Fruit fly (Drosophila melanogaster) whole organism, wandering third instar larva: ENCODE data around the gene CG32603.

Experiments
- Abd-B ChIP-seq: fragments of >200 bp; optimal IDR thresholded peaks from 2 replicates; lab custom pipeline; 2017; ENCODE audit warnings: missing biosample characterization, missing genetic modification characterization
- CG32264 ChIP-seq: fragments of 200-800 bp; sonication (Bioruptor generic); optimal IDR thresholded peaks from 2 replicates; lab custom pipeline; 2016; ENCODE audit warnings: missing biosample characterization, missing genetic modification characterization
- CG9705 ChIP-seq: fragments of 200-800 bp; sonication (Bioruptor generic); optimal IDR thresholded peaks from 2 replicates; lab custom pipeline; 2018; ENCODE audit warnings: missing biosample characterization, mild to moderate bottlenecking, missing genetic modification characterization
- CrebA ChIP-seq: fragments of 200-800 bp; sonication (Bioruptor generic); optimal IDR thresholded peaks from 2 replicates; lab custom pipeline; 2016; ENCODE audit warnings: missing biosample characterization, mild to moderate bottlenecking, missing genetic modification characterization, borderline replicate concordance
- Dfd ChIP-seq: fragments of >200 bp; optimal IDR thresholded peaks from 2 replicates; lab custom pipeline; 2017; ENCODE audit warnings: missing biosample characterization, missing genetic modification characterization
- Dif ChIP-seq: fragments of 200-275, 200-300 bp; sonication (Bioruptor generic); optimal IDR thresholded peaks from 2 replicates; lab custom pipeline; 2018; ENCODE audit warnings: missing biosample characterization, missing genetic modification characterization; ENCODE audit not compliant: partially characterized antibody
- GATAd ChIP-seq: sonication (Bioruptor generic); optimal IDR thresholded peaks from 2 replicates; lab custom pipeline; 2016; ENCODE audit warnings: missing biosample characterization, missing genetic modification characterization
- HLH106 ChIP-seq: fragments of 200-800 bp; optimal IDR thresholded peaks from 3 replicates; lab custom pipeline; 2019; ENCODE audit warnings: missing biosample characterization, mild to moderate bottlenecking, missing genetic modification characterization, moderate library complexity
- Hnf4 ChIP-seq: fragments of 200-800 bp; sonication (Bioruptor generic); optimal IDR thresholded peaks from 2 replicates; lab custom pipeline; 2016; ENCODE audit warnings: missing biosample characterization, mild to moderate bottlenecking, missing genetic modification characterization
- Hr83 ChIP-seq: fragments of 200-300 bp; sonication (Bioruptor generic); optimal IDR thresholded peaks from 2 replicates; lab custom pipeline; 2016; ENCODE audit warnings: missing biosample characterization, mild to moderate bottlenecking, missing genetic modification characterization, moderate library complexity; ENCODE audit not compliant: poor library complexity, severe bottlenecking
- Mio ChIP-seq: sonication (Bioruptor generic); optimal IDR thresholded peaks from 2 replicates; lab custom pipeline; 2016; ENCODE audit warnings: missing biosample characterization, missing genetic modification characterization
- Myc ChIP-seq: fragments of >200 bp; optimal IDR thresholded peaks from 2 replicates; lab custom pipeline; 2017
- N ChIP-seq: fragments of >200 bp; optimal IDR thresholded peaks from 2 replicates; lab custom pipeline; 2018; ENCODE audit warnings: missing biosample characterization, missing external identifiers, missing genetic modification characterization
- OdsH ChIP-seq: fragments of 200-800 bp; sonication (Bioruptor generic); optimal IDR thresholded peaks from 2 replicates; lab custom pipeline; 2016; ENCODE audit warnings: missing biosample characterization, mild to moderate bottlenecking, missing genetic modification characterization
- Rel ChIP-seq, 2 experiments: fragments of 200-800 bp; sonication (Bioruptor generic) in 1 of 2; optimal IDR thresholded peaks; 2 replicates in 1 of 2; 3 replicates in 1 of 2; lab custom pipeline; 2016 to 2019; ENCODE audit warnings: mild to moderate bottlenecking in 2 of 2, missing biosample characterization in 2 of 2, missing genetic modification characterization in 2 of 2, moderate library complexity in 1 of 2
- Sp1 ChIP-seq: fragments of 200-800 bp; sonication (Bioruptor generic); optimal IDR thresholded peaks from 3 replicates; lab custom pipeline; 2019; ENCODE audit warnings: missing biosample characterization, mild to moderate bottlenecking, missing genetic modification characterization, moderate library complexity
- Vsx2 ChIP-seq: fragments of 200-300, 225-300 bp; sonication (Bioruptor generic); optimal IDR thresholded peaks from 2 replicates; lab custom pipeline; 2018; ENCODE audit warnings: missing biosample characterization, missing genetic modification characterization; ENCODE audit not compliant: partially characterized antibody
- br ChIP-seq: fragments of 200-800 bp; sonication (Bioruptor generic); optimal IDR thresholded peaks from 2 replicates; lab custom pipeline; 2016; ENCODE audit warnings: missing biosample characterization, missing genetic modification characterization
- dl ChIP-seq, 2 experiments: fragments of 175-275, 200-275 bp in 1 of 2; fragments of 200-275 bp in 1 of 2; sonication (Bioruptor generic); optimal IDR thresholded peaks; lab custom pipeline; 2018; ENCODE audit warnings: mild to moderate bottlenecking in 2 of 2, missing biosample characterization in 2 of 2, missing genetic modification characterization in 2 of 2, moderate library complexity in 2 of 2; ENCODE audit not compliant: partially characterized antibody in 2 of 2, insufficient read depth in 1 of 2
- dmrt93B ChIP-seq: fragments of 200-800 bp; sonication (Bioruptor generic); optimal IDR thresholded peaks from 2 replicates; lab custom pipeline; 2018; ENCODE audit warnings: missing biosample characterization, mild to moderate bottlenecking, missing genetic modification characterization
- ey ChIP-seq: fragments of 200-800 bp; sonication (Bioruptor generic); optimal IDR thresholded peaks from 2 replicates; lab custom pipeline; 2016; ENCODE audit warnings: missing biosample characterization, missing genetic modification characterization
- foxo ChIP-seq, 2 experiments: fragments of 200-800 bp; sonication (Bioruptor generic); optimal IDR thresholded peaks; 2 replicates in 1 of 2; 3 replicates in 1 of 2; lab custom pipeline; 2016 to 2017; ENCODE audit warnings: missing biosample characterization in 2 of 2, missing genetic modification characterization in 2 of 2
- fru ChIP-seq: fragments of 200-800 bp; sonication (Bioruptor generic); optimal IDR thresholded peaks from 3 replicates; lab custom pipeline; 2016; ENCODE audit warnings: missing biosample characterization, mild to moderate bottlenecking, missing genetic modification characterization
- h ChIP-seq: fragments of 200-800 bp; sonication (Bioruptor generic); optimal IDR thresholded peaks from 3 replicates; lab custom pipeline; 2016; ENCODE audit warnings: missing biosample characterization, mild to moderate bottlenecking, missing genetic modification characterization
- jim ChIP-seq: fragments of 175-275, 200-325 bp; sonication (Bioruptor generic); optimal IDR thresholded peaks from 2 replicates; lab custom pipeline; 2016; ENCODE audit warnings: missing biosample characterization, mild to moderate bottlenecking, missing genetic modification characterization
- lola ChIP-seq: fragments of >200 bp; optimal IDR thresholded peaks from 2 replicates; lab custom pipeline; 2017; ENCODE audit warnings: missing biosample characterization, missing genetic modification characterization
- psq ChIP-seq: fragments of 200-800 bp; sonication (Bioruptor generic); optimal IDR thresholded peaks from 3 replicates; lab custom pipeline; 2017; ENCODE audit warnings: missing biosample characterization, mild to moderate bottlenecking, missing genetic modification characterization, moderate library complexity
- rgr ChIP-seq: fragments of 200-800 bp; sonication (Bioruptor generic); optimal IDR thresholded peaks from 3 replicates; lab custom pipeline; 2016; ENCODE audit warnings: missing biosample characterization, mild to moderate bottlenecking, missing genetic modification characterization
- sage ChIP-seq: fragments of 200-800 bp; sonication (Bioruptor generic); optimal IDR thresholded peaks from 2 replicates; lab custom pipeline; 2016; ENCODE audit warnings: missing biosample characterization, mild to moderate bottlenecking, missing genetic modification characterization
- tai ChIP-seq: sonication (Bioruptor generic); optimal IDR thresholded peaks from 2 replicates; lab custom pipeline; 2016; ENCODE audit warnings: missing biosample characterization, missing genetic modification characterization
- woc ChIP-seq: sonication (Bioruptor generic); optimal IDR thresholded peaks from 2 replicates; lab custom pipeline; 2016; ENCODE audit warnings: missing biosample characterization, mild to moderate bottlenecking, missing genetic modification characterization

Gene CG32603

dm6 chrX:14211250-14211944 is 27.0 kb downstream of the CG32603 start (continued):
- TF ChIP-seq ey (GFP tag; lab: Kevin White, UChicago) = no peak

dm6 chrX:14212147-14212792 is 27.9 kb downstream of the CG32603 start:
- no peak for TF ChIP-seq Abd-B
- TF ChIP-seq Vsx2 (GFP tag; lab: Kevin White, UChicago) = peak; percentile 53
- peak; percentile 54 to 85 for TF ChIP-seq dl (GFP tag; optimal IDR thresholded peaks at IDR 0.05; lab: Kevin White, UChicago; ENCODE audit: insufficient read depth in 1 of 2, partially characterized antibody in 2 of 2)
- peak; percentile 74 for TF ChIP-seq Dif (GFP tag; lab: Kevin White, UChicago)
- TF ChIP-seq N = no peak
- TF ChIP-seq, all 38 proteins: peak for 3

dm6 chrX:14213509-14214154 is 29.3 kb downstream of the CG32603 start:
- TF ChIP-seq Dfd (GFP tag; lab: Kevin White, UChicago) (peak; percentile 81), Hr83 (GFP tag; lab: Kevin White, UChicago) (no peak), sage (GFP tag; lab: Kevin White, UChicago) (no peak)

- TF ChIP-seq foxo (GFP tag; optimal IDR thresholded peaks at IDR 0.05; lab: Kevin White, UChicago) = peak in 1 of 2 experiments; percentile 33
- TF ChIP-seq HLH106 = peak; percentile 61
- TF ChIP-seq Rel (GFP tag; optimal IDR thresholded peaks at IDR 0.05; lab: Kevin White, UChicago) = no peak
- no peak for TF ChIP-seq Rel (tag; optimal IDR thresholded peaks at IDR 0.05; lab: Kevin White, UChicago)
- no peak for TF ChIP-seq Vsx2 (GFP tag; lab: Kevin White, UChicago)
- TF ChIP-seq psq (GFP tag; lab: Kevin White, UChicago) = no peak
- peak; percentile 41 for TF ChIP-seq rgr (GFP tag; lab: Kevin White, UChicago)
- TF ChIP-seq GATAd = no peak
- TF ChIP-seq CG32264 (GFP tag; lab: Kevin White, UChicago) = no peak
- peak; percentile 15 for TF ChIP-seq tai (GFP tag; lab: Kevin White, UChicago)
- peak; percentile 26 for TF ChIP-seq dmrt93B (GFP tag; lab: Kevin White, UChicago)
- TF ChIP-seq br (GFP tag; lab: Kevin White, UChicago) = no peak
- no peak for TF ChIP-seq Hnf4
- TF ChIP-seq Dif (GFP tag; lab: Kevin White, UChicago) = no peak
- no peak for TF ChIP-seq Dfd (GFP tag; lab: Kevin White, UChicago)
- no peak for TF ChIP-seq fru (GFP tag; lab: Kevin White, UChicago)
- TF ChIP-seq h (GFP tag; lab: Kevin White, UChicago) = peak; percentile 9
- peak; percentile 53 for TF ChIP-seq Sp1 (GFP tag; lab: Kevin White, UChicago)
Observed at dm6 chrX:14214505-14215449, 30.4 kb downstream of the CG32603 start.

- TF ChIP-seq rgr (GFP tag; lab: Kevin White, UChicago) = no peak
- no peak for TF ChIP-seq br (GFP tag; lab: Kevin White, UChicago)
- no peak for TF ChIP-seq CG32264 (GFP tag; lab: Kevin White, UChicago)
- no peak for TF ChIP-seq dmrt93B (GFP tag; lab: Kevin White, UChicago)
- no peak for TF ChIP-seq tai (GFP tag; lab: Kevin White, UChicago)
- TF ChIP-seq CG9705 (GFP tag; lab: Kevin White, UChicago) = no peak
- TF ChIP-seq ey (GFP tag; lab: Kevin White, UChicago) = no peak
- no peak for TF ChIP-seq Myc (lab: Kevin White, UChicago)
- TF ChIP-seq Hnf4 = no peak
- peak; percentile 8 for TF ChIP-seq h (GFP tag; lab: Kevin White, UChicago)
- TF ChIP-seq woc (GFP tag; lab: Kevin White, UChicago) = no peak
- TF ChIP-seq psq (GFP tag; lab: Kevin White, UChicago) = peak; percentile 7
- no peak for TF ChIP-seq Vsx2 (GFP tag; lab: Kevin White, UChicago)
- TF ChIP-seq sage (GFP tag; lab: Kevin White, UChicago) = no peak
- TF ChIP-seq N = no peak
- TF ChIP-seq GATAd = no peak
- TF ChIP-seq HLH106 = peak; percentile 44
- peak; percentile 9 for TF ChIP-seq fru (GFP tag; lab: Kevin White, UChicago)
- no peak for TF ChIP-seq jim
- no peak for TF ChIP-seq Mio (GFP tag; lab: Kevin White, UChicago)
- no peak for TF ChIP-seq Hr83 (GFP tag; lab: Kevin White, UChicago)
- peak; percentile 2 for TF ChIP-seq Sp1 (GFP tag; lab: Kevin White, UChicago)
- no peak for TF ChIP-seq Dif (GFP tag; lab: Kevin White, UChicago)
- no peak for TF ChIP-seq lola
- no peak for TF ChIP-seq Rel (GFP tag; optimal IDR thresholded peaks at IDR 0.05; lab: Kevin White, UChicago)
- peak; percentile 36 for TF ChIP-seq Rel (tag; optimal IDR thresholded peaks at IDR 0.05; lab: Kevin White, UChicago)
- no peak for TF ChIP-seq CrebA
- TF ChIP-seq OdsH = peak; percentile 0
- no peak for TF ChIP-seq foxo (GFP tag; optimal IDR thresholded peaks at IDR 0.05; lab: Kevin White, UChicago)
Observed at dm6 chrX:14215834-14216233, 31.5 kb downstream of the CG32603 start.
